Worm (Caenorhabditis elegans) whole organism, midembryonic: Measurements from ENCODE around the gene T04A6.2.

Experiments used
- T22C8.4 ChIP-seq: fragments of 200-800 bp; sonication (Bioruptor generic); IDR thresholded peaks from 2 replicates; pipeline ENCODE4 v1.3.6; 2022; ENCODE audit warnings: missing genetic modification characterization, missing compliant biosample characterization
- cog-1 ChIP-seq: sonication (generic microtip); optimal IDR thresholded peaks from 2 replicates; lab custom pipeline; 2016; ENCODE audit warnings: missing genetic modification characterization, missing compliant biosample characterization
- flt-1 ChIP-seq: fragments of 200-800 bp; sonication (Bioruptor generic); IDR thresholded peaks from 2 replicates; pipeline ENCODE4 v1.3.6; 2022; ENCODE audit warnings: missing genetic modification characterization, missing compliant biosample characterization
- klf-2 ChIP-seq: fragments of 200-800 bp; sonication (Bioruptor generic); conservative IDR thresholded peaks from 2 replicates; pipeline ENCODE4 v1.3.6; 2022; ENCODE audit warnings: missing genetic modification reagents, missing genetic modification characterization, missing compliant biosample characterization
- med-1 ChIP-seq: sonication (generic microtip); optimal IDR thresholded peaks from 2 replicates; lab custom pipeline; 2017; ENCODE audit warnings: missing genetic modification characterization, mild to moderate bottlenecking, missing compliant biosample characterization, antibody characterized with exemption, missing genetic modification reagents; ENCODE audit not compliant: insufficient read depth
- ref-1 ChIP-seq: fragments of 200-800 bp; sonication (Bioruptor generic); conservative IDR thresholded peaks from 2 replicates; pipeline ENCODE4 v1.3.6; 2022; ENCODE audit warnings: missing genetic modification reagents, missing genetic modification characterization, missing compliant biosample characterization
- tab-1 ChIP-seq: fragments of 200-800 bp; sonication (Bioruptor generic); IDR thresholded peaks from 2 replicates; pipeline ENCODE4 v1.3.6; 2022; ENCODE audit warnings: missing genetic modification characterization, missing compliant biosample characterization
- ztf-23 ChIP-seq: fragments of 200-800 bp; sonication (Bioruptor generic); IDR thresholded peaks from 2 replicates; pipeline ENCODE4 v1.3.6; 2022; ENCODE audit warnings: missing genetic modification reagents, missing genetic modification characterization, missing compliant biosample characterization
- ztf-29 ChIP-seq: fragments of 200-800 bp; sonication (Bioruptor generic); IDR thresholded peaks from 2 replicates; pipeline ENCODE4 v1.3.6; 2022; ENCODE audit warnings: missing genetic modification reagents, missing genetic modification characterization, missing compliant biosample characterization

The T04A6.2 gene

DNA sequence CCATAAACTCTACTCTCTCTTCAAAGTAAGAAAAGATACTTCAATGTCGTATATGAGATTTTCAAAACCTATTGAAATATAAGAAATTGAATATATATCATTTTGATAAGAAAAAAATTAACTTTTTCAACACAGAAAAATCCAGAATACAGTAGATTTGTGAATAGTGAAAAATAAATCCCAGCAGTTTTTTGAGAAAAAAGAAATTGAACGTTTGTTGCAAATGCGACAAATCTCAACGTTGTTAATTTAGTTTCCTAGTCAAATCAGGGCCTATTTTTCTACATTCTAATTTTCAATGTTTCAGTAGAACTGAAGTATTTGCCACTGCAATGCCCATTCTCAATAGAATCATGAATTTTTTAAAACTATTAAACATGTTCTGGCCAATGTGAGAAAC, at the start of gene T04A6.2:
T04A6.2 (plus strand) TSS at position 301 of the 400 bp plus-strand sequence.
- no peak for TF ChIP-seq flt-1 (GFP tag; lab: Robert Waterston, UW)
- no peak for TF ChIP-seq klf-2
- no peak for TF ChIP-seq T22C8.4
- no peak for TF ChIP-seq ztf-29 (GFP tag; lab: Robert Waterston, UW)

DNA sequence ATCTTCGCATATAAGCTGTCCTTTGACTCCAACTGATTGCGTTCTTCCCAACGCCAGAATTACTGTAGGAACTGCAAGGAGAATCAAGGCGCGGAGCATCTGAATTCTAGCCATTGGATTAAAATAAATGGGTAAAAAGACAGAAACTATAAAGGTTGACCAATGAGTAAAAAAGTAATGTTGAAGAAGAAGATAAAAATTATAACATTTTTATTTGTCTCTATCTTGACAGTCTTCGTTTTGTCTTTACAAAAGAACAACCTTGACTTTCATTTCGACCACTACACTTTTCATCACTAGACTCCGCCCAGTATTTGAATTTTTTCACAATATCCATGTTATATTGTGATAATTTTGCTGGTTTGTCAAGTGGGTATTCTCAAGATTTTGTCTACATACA, 49.4 kb upstream of the T04A6.2 start, which contains the start of gene ttr-8:
ttr-8 (minus strand) TSS at position 101 of the 400 bp plus-strand sequence.
- TF ChIP-seq klf-2 (no peak), ztf-23 (GFP tag; lab: Robert Waterston, UW) (no peak), ref-1 (no peak)

DNA sequence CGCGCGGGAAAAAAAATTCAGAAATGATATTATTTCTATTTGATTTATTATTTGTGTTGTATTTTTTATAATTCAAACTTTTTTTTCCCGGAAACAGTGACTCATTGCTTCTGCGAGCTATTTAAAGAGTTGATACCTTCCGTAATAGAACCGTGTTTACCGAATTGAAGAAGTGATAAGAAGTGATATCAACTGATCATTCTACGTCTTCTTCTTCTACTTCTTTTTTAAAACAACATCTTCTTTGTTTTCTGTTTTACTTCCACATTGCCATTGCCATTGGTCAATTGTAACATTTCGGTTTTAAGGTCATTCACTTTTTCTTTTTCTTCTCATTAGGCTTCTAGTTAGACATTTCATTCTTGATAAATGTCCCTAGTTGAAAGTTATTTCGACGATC, 48.5 kb upstream of the T04A6.2 start, which contains the start of gene ttr-32:
ttr-32 (plus strand) TSS at position 314 of the 400 bp plus-strand sequence.
- TF ChIP-seq ref-1: no peak
- no peak for TF ChIP-seq med-1 (GFP tag; lab: Kevin White, UChicago)
- no peak for TF ChIP-seq flt-1 (GFP tag; lab: Robert Waterston, UW)

DNA sequence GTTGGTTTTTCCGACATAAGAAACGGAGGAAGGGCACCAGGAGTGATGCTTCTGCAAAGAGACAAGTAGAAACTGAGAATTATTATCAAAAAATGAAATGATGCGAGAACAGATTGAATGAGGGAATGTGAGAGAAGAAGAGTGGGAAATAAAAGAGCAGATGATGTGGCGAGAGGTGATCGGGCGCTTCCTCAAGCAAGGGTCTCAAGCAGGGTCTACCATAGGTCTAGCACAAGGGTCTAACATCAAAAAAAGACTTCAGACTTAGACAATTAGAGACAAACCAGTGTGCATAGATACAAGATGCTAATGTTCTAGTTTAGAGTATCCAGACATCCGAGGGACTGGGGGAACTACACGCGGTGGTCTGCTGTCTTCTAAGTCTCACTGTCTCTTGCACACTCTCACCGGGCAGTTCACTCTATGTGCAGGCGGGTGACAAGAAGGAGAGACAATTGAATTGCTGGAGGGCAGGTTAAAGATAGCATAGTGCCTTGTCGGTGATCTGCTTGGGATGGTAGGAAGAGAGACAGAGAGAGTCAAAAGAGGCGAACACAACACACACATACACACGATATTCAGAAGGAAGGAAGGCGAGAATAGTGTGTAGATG, 44.4 kb upstream of the T04A6.2 start, which contains the start of gene R13A5.7:
R13A5.7 (minus strand) TSS at position 51 of the 613 bp plus-strand sequence.
- no peak for TF ChIP-seq med-1 (GFP tag; lab: Kevin White, UChicago)
- no peak for TF ChIP-seq ref-1
- no peak for TF ChIP-seq ztf-29 (GFP tag; lab: Robert Waterston, UW)
- no peak for TF ChIP-seq klf-2
- TF ChIP-seq T22C8.4: no peak
- no peak for TF ChIP-seq tab-1 (GFP tag; lab: Robert Waterston, UW)
- TF ChIP-seq cog-1 (tag; lab: Kevin White, UChicago): peak; percentile 18
- TF ChIP-seq ztf-23 (GFP tag; lab: Robert Waterston, UW): no peak
- peak; percentile 18; the same call in 1 of the 2 replicates for TF ChIP-seq flt-1 (GFP tag; lab: Robert Waterston, UW)

DNA sequence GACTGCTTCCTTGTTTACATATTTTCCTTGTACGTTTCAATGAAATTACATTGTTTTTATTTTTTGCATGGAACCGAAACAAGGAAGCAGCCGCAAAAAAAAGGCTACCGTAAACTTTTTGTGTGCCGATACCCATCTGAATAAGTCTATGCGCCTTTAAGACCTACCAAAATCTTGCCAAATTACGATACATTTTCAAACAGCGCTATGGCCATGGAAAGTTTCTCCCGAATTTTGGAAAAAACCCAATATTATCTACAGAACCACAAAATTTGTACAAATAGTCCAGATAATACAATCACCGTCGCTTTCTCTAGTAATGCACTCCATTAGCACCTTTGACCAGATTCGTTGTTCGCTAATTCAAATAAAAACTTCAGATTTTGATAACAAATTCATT, 42.9 kb upstream of the T04A6.2 start:
- no peak for TF ChIP-seq cog-1 (tag; lab: Kevin White, UChicago)
- no peak for TF ChIP-seq T22C8.4
- no peak for TF ChIP-seq med-1 (GFP tag; lab: Kevin White, UChicago)
- no peak for TF ChIP-seq ref-1
- TF ChIP-seq flt-1 (GFP tag; lab: Robert Waterston, UW): no peak
- no peak for TF ChIP-seq ztf-29 (GFP tag; lab: Robert Waterston, UW)
- no peak for TF ChIP-seq ztf-23 (GFP tag; lab: Robert Waterston, UW)
- no peak for TF ChIP-seq klf-2
- TF ChIP-seq tab-1 (GFP tag; lab: Robert Waterston, UW): no peak

ce11 chrIII:7572781-7573400, 41.7 kb upstream of the T04A6.2 start, which contains the start of the genes rpl-9 and lpd-7:
Gene rpl-9, minus strand, starts transcription at chrIII:7572831.
Gene lpd-7, plus strand, starts transcription at chrIII:7573350.
- TF ChIP-seq cog-1 (tag; lab: Kevin White, UChicago) (peak; percentile 17), T22C8.4 (no peak), flt-1 (GFP tag; lab: Robert Waterston, UW) (0 out of 2 replicates have a peak, but pooled peaks have one; percentile 61)

- TF ChIP-seq flt-1 (GFP tag; lab: Robert Waterston, UW): no peak
Observed at ce11 chrIII:7579324-7579723, 35.3 kb upstream of the T04A6.2 start, which contains the start of gene mfsd-6. Gene mfsd-6, minus strand, starts transcription at chrIII:7579411.

DNA sequence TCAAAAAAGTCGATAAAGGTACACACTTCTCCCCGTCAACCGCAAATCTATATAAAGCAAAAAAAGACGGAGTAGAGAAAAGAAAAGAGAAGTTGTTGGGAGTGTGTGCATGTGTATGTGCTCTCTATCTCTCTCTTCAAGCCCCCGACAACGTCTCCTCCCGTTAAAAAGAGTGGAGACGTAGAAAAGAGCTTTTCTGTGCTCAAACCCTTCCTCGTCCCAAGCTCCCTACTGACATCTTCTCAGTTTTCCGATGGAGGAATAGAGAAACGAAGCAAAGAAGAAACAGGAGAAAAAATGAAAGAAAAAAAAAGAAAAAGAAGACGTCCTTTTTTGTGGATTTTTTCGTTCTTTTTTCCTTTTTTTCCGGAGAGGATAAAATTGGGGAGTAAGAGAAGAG, 34.0 kb upstream of the T04A6.2 start:
- TF ChIP-seq ztf-23 (GFP tag; lab: Robert Waterston, UW): no peak
- TF ChIP-seq T22C8.4: no peak
- TF ChIP-seq klf-2: no peak
- TF ChIP-seq ztf-29 (GFP tag; lab: Robert Waterston, UW): no peak
- TF ChIP-seq cog-1 (tag; lab: Kevin White, UChicago): no peak

ce11 chrIII:7582885-7583284, 31.7 kb upstream of the T04A6.2 start, which contains the start of gene R13A5.10:
Gene R13A5.10, minus strand, starts transcription at chrIII:7582985.
- TF ChIP-seq T22C8.4 (no peak), ztf-23 (GFP tag; lab: Robert Waterston, UW) (no peak), ref-1 (no peak), ztf-29 (GFP tag; lab: Robert Waterston, UW) (no peak), cog-1 (tag; lab: Kevin White, UChicago) (no peak), klf-2 (no peak), flt-1 (GFP tag; lab: Robert Waterston, UW) (no peak), tab-1 (GFP tag; lab: Robert Waterston, UW) (no peak), med-1 (GFP tag; lab: Kevin White, UChicago) (no peak)

ce11 chrIII:7584131-7584646, 30.4 kb upstream of the T04A6.2 start, which contains the start of gene cup-5:
Gene cup-5, plus strand, starts transcription at chrIII:7584181.
- no peak for TF ChIP-seq cog-1 (tag; lab: Kevin White, UChicago)
- no peak for TF ChIP-seq T22C8.4
- 0 out of 2 replicates have a peak, but pooled peaks have one; percentile 50 for TF ChIP-seq flt-1 (GFP tag; lab: Robert Waterston, UW)
- TF ChIP-seq ztf-29 (GFP tag; lab: Robert Waterston, UW): no peak
